Worm (Caenorhabditis elegans): Measurements from ENCODE around the gene F08F8.10.
A peak's percentile ranks its signal among the peaks of the same experiment; 100 is the strongest.

Gene F08F8.10

ce11 chrIII:7376143-7376802 lies 19.1 kb upstream of the F08F8.10 start (continued):
- TF ChIP-seq hrde-1 (tag; optimal IDR thresholded peaks at IDR 0.05; ENCODE audit: borderline replicate concordance): no peak
- peak; percentile 63 for TF ChIP-seq tbp1 (GFP tag; optimal IDR thresholded peaks at IDR 0.05)
- no peak for TF ChIP-seq mes-4 (tag; optimal IDR thresholded peaks at IDR 0.05)
- no peak for TF ChIP-seq bed-1 (GFP tag; IDR thresholded peaks at IDR 0.05)
- TF ChIP-seq tbx-9 (tag; optimal IDR thresholded peaks at IDR 0.05; ENCODE audit: borderline replicate concordance): no peak
- TF ChIP-seq nhr-90 (tag; optimal IDR thresholded peaks at IDR 0.05): peak; percentile 20
- TF ChIP-seq B0336.3 (GFP tag; IDR thresholded peaks at IDR 0.05): peak; percentile 64; the same call in 1 of the 2 replicates
- TF ChIP-seq lin-35 (GFP tag; optimal IDR thresholded peaks at IDR 0.05): no peak
- TF ChIP-seq lag-1 (GFP tag; IDR thresholded peaks at IDR 0.05): no peak
- TF ChIP-seq chd-7 (tag; optimal IDR thresholded peaks at IDR 0.05): peak; percentile 80
- TF ChIP-seq pbrm-1 (GFP tag; IDR thresholded peaks at IDR 0.05): peak; percentile 22; the same call in 1 of the 2 replicates
- TF ChIP-seq somi-1 (GFP tag; optimal IDR thresholded peaks at IDR 0.05): peak; percentile 70
- TF ChIP-seq nhr-120 (GFP tag; IDR thresholded peaks at IDR 0.05): no peak
- no peak for TF ChIP-seq zim-3 (tag; optimal IDR thresholded peaks at IDR 0.05)
- TF ChIP-seq let-526 (GFP tag; IDR thresholded peaks at IDR 0.05): no peak
- TF ChIP-seq Y53F4B.3 (GFP tag; IDR thresholded peaks at IDR 0.05): no peak
- TF ChIP-seq cebp-1 (GFP tag; IDR thresholded peaks at IDR 0.05): no peak
- TF ChIP-seq cebp-1 (tag; optimal IDR thresholded peaks at IDR 0.05): peak; percentile 74
- TF ChIP-seq ceh-79 (tag; optimal IDR thresholded peaks at IDR 0.05): no peak
- no peak for TF ChIP-seq F39B2.1 (GFP tag; IDR thresholded peaks at IDR 0.05)
- no peak for TF ChIP-seq C17E4.6 (GFP tag; IDR thresholded peaks at IDR 0.05)
- no peak for TF ChIP-seq snpc-4 (GFP tag; optimal IDR thresholded peaks at IDR 0.05)
- peak in 3 of 4 experiments; percentile 3 to 48 (median 21) for TF ChIP-seq snpc-4 (tag; optimal IDR thresholded peaks at IDR 0.05)
- TF ChIP-seq lin-54 (GFP tag; optimal IDR thresholded peaks at IDR 0.05): peak; percentile 11
- no peak for TF ChIP-seq sdz-38 (tag; optimal IDR thresholded peaks at IDR 0.05)
- no peak for TF ChIP-seq hlh-12 (tag; optimal IDR thresholded peaks at IDR 0.05)
- TF ChIP-seq gei-17 (GFP tag; optimal IDR thresholded peaks at IDR 0.05): peak; percentile 49
- TF ChIP-seq ekl-4 (GFP tag; IDR thresholded peaks at IDR 0.05): peak; percentile 62
- TF ChIP-seq dox-1 (GFP tag; IDR thresholded peaks at IDR 0.05): peak; percentile 56
- TF ChIP-seq lin-40 (tag; optimal IDR thresholded peaks at IDR 0.05): peak; percentile 79
- no peak for TF ChIP-seq Y79H2A.3 (GFP tag; conservative IDR thresholded peaks at IDR 0.05)
- peak; percentile 69 for TF ChIP-seq attf-5 (GFP tag; optimal IDR thresholded peaks at IDR 0.05)
- peak; percentile 24; the same call in 1 of the 2 replicates for TF ChIP-seq hmg-1.2 (GFP tag; IDR thresholded peaks at IDR 0.05)
- peak; percentile 59; the same call in 1 of the 2 replicates for TF ChIP-seq hsf-1 (GFP tag; IDR thresholded peaks at IDR 0.05)
- TF ChIP-seq ZK185.1 (tag; optimal IDR thresholded peaks at IDR 0.05; ENCODE audit: poor library complexity, severe bottlenecking): peak; percentile 50
- TF ChIP-seq nfyb-1 (GFP tag; IDR thresholded peaks at IDR 0.05): peak; percentile 29; the same call in 1 of the 2 replicates
- no peak for TF ChIP-seq D2030.7 (GFP tag; IDR thresholded peaks at IDR 0.05)
- no peak for TF ChIP-seq rec-8 (tag; optimal IDR thresholded peaks at IDR 0.05)
- no peak for TF ChIP-seq ztf-3 (GFP tag; optimal IDR thresholded peaks at IDR 0.05)
- peak; percentile 15 for TF ChIP-seq ets-4 (GFP tag; optimal IDR thresholded peaks at IDR 0.05)
- TF ChIP-seq him-1 (tag; optimal IDR thresholded peaks at IDR 0.05): no peak
- TF ChIP-seq zfh-2 (GFP tag; conservative IDR thresholded peaks at IDR 0.05): no peak
- TF ChIP-seq nhr-80 (tag; optimal IDR thresholded peaks at IDR 0.05): peak; percentile 73
